Fruit fly (Drosophila melanogaster): ENCODE results near the gene CG3386.

CG3386 gene

dm6 chr3L:696404-697054, 14.3 kb upstream of the CG3386 start (continued):
- peak; percentile 96 for TF ChIP-seq Ptx1 (GFP tag; IDR thresholded peaks at IDR 0.05)
- TF ChIP-seq Dref (GFP tag; IDR thresholded peaks at IDR 0.05) = no peak
- peak; percentile 94 for TF ChIP-seq CG10267 (tag; optimal IDR thresholded peaks at IDR 0.05)
- peak; percentile 23 for TF ChIP-seq da (GFP tag; optimal IDR thresholded peaks at IDR 0.05)
- TF ChIP-seq cad (GFP tag; optimal IDR thresholded peaks at IDR 0.05) = no peak
- peak; percentile 89 for TF ChIP-seq fd64A (GFP tag; optimal IDR thresholded peaks at IDR 0.05)
- TF ChIP-seq C15 (GFP tag; IDR thresholded peaks at IDR 0.05) = peak; percentile 90
- peak; percentile 78 for TF ChIP-seq CG17612 (GFP tag; IDR thresholded peaks at IDR 0.05)
- TF ChIP-seq CG2875 (GFP tag; optimal IDR thresholded peaks at IDR 0.05) = peak; percentile 97
- no peak for TF ChIP-seq inv (GFP tag; IDR thresholded peaks at IDR 0.05; ENCODE audit: partially characterized antibody)
- TF ChIP-seq gfzf (GFP tag; optimal IDR thresholded peaks at IDR 0.05) = no peak
- no peak for TF ChIP-seq maf-S (GFP tag; optimal IDR thresholded peaks at IDR 0.05)
- peak; percentile 93 for TF ChIP-seq CG4730 (GFP tag; IDR thresholded peaks at IDR 0.05)
- TF ChIP-seq CG5953 (GFP tag; IDR thresholded peaks at IDR 0.05) = peak; percentile 88
- peak; percentile 94 for TF ChIP-seq CG34422 (GFP tag; IDR thresholded peaks at IDR 0.05)
- TF ChIP-seq CG13775 (GFP tag; optimal IDR thresholded peaks at IDR 0.05) = peak; percentile 95
- TF ChIP-seq p53 (GFP tag; optimal IDR thresholded peaks at IDR 0.05) = no peak
- TF ChIP-seq caup (GFP tag; optimal IDR thresholded peaks at IDR 0.05; ENCODE audit: severe bottlenecking) = peak; percentile 96
- no peak for TF ChIP-seq pan (optimal IDR thresholded peaks at IDR 0.05)
- peak in 1 of 2 experiments; percentile 96 for TF ChIP-seq pan (GFP tag; optimal IDR thresholded peaks at IDR 0.05 in 1 of 2, IDR thresholded peaks at IDR 0.05 in 1 of 2)
- peak; percentile 95 for TF ChIP-seq salm (tag; optimal IDR thresholded peaks at IDR 0.05)
- peak; percentile 94 for TF ChIP-seq H15 (GFP tag; IDR thresholded peaks at IDR 0.05)
- TF ChIP-seq lbe (GFP tag; optimal IDR thresholded peaks at IDR 0.05) = peak; percentile 87
- TF ChIP-seq CG34224 (GFP tag; IDR thresholded peaks at IDR 0.05; ENCODE audit: partially characterized antibody) = no peak

- TF ChIP-seq pb (GFP tag; optimal IDR thresholded peaks at IDR 0.05) (no peak), CG2199 (GFP tag; IDR thresholded peaks at IDR 0.05) (peak; percentile 81; the same call in 2 of the 3 replicates), p53 (GFP tag; optimal IDR thresholded peaks at IDR 0.05) (no peak), Sox102F (GFP tag; optimal IDR thresholded peaks at IDR 0.05) (no peak), CG11560 (tag; IDR thresholded peaks at IDR 0.05) (no peak), az2 (GFP tag; optimal IDR thresholded peaks at IDR 0.05) (no peak), CG8290 (GFP tag; optimal IDR thresholded peaks at IDR 0.05) (peak; percentile 80), CG8290 (tag; optimal IDR thresholded peaks at IDR 0.05) (no peak), usp (GFP tag; optimal IDR thresholded peaks at IDR 0.05) (no peak), Oaz (GFP tag; IDR thresholded peaks at IDR 0.05) (no peak), CG9797 (GFP tag; optimal IDR thresholded peaks at IDR 0.05) (no peak), Doc2 (GFP tag; IDR thresholded peaks at IDR 0.05) (no peak), Fer1 (GFP tag; optimal IDR thresholded peaks at IDR 0.05) (no peak), cwo (GFP tag; optimal IDR thresholded peaks at IDR 0.05) (no peak), CG7928 (GFP tag; optimal IDR thresholded peaks at IDR 0.05) (no peak), CG4707 (GFP tag; optimal IDR thresholded peaks at IDR 0.05) (no peak), sens-2 (GFP tag; IDR thresholded peaks at IDR 0.05) (no peak), CG17328 (GFP tag; IDR thresholded peaks at IDR 0.05) (0 out of 2 replicates have a peak, but pooled peaks have one; percentile 16), Fer3 (tag; optimal IDR thresholded peaks at IDR 0.05) (no peak), CG6791 (GFP tag; IDR thresholded peaks at IDR 0.05; ENCODE audit: partially characterized antibody) (peak; percentile 54; the same call in 1 of the 3 replicates), CG13894 (tag; optimal IDR thresholded peaks at IDR 0.05) (peak; percentile 100), kay (GFP tag; optimal IDR thresholded peaks at IDR 0.05) (no peak), Ptx1 (GFP tag; IDR thresholded peaks at IDR 0.05) (no peak), sr (GFP tag; IDR thresholded peaks at IDR 0.05) (peak; percentile 55; the same call in 2 of the 3 replicates), vvl (GFP tag; IDR thresholded peaks at IDR 0.05) (0 out of 2 replicates have a peak, but pooled peaks have one; percentile 11), z (GFP tag; IDR thresholded peaks at IDR 0.05) (no peak), Xbp1 (GFP tag; optimal IDR thresholded peaks at IDR 0.05) (no peak)
Measured at dm6 chr3L:695510-695909, 13.2 kb upstream of the CG3386 start.
